Fruit fly (Drosophila melanogaster) whole organism, prepupa: ENCODE measurements around the gene CG3652.

Experiments
- CG11294 ChIP-seq: fragments of 200-800 bp; sonication (Bioruptor generic); IDR thresholded peaks from 2 replicates; pipeline ENCODE4 v1.3.6; 2022; ENCODE audit warnings: missing biosample characterization, missing genetic modification characterization
- CG11762 ChIP-seq: fragments of 200-800 bp; sonication (Bioruptor generic); optimal IDR thresholded peaks from 3 replicates; lab custom pipeline; 2016; ENCODE audit warnings: missing biosample characterization, missing genetic modification characterization; ENCODE audit not compliant: insufficient read depth
- Eip78C ChIP-seq: fragments of 200-800 bp; sonication (Bioruptor generic); peaks from one replicate; lab custom pipeline; 2016; ENCODE audit warnings: missing biosample characterization, missing genetic modification characterization
- Ets21C ChIP-seq: fragments of 200-800 bp; sonication (Bioruptor generic); optimal IDR thresholded peaks from 3 replicates; lab custom pipeline; 2016; ENCODE audit warnings: missing biosample characterization, missing genetic modification characterization
- Ets96B ChIP-seq: fragments of 200-800 bp; optimal IDR thresholded peaks from 2 replicates; lab custom pipeline; 2019; ENCODE audit warnings: missing biosample characterization, mild to moderate bottlenecking, missing genetic modification characterization, moderate library complexity
- Gug ChIP-seq: fragments of 200-800 bp; sonication (Bioruptor generic); IDR thresholded peaks from 2 replicates; pipeline ENCODE4 v1.3.6; 2022; ENCODE audit warnings: missing biosample characterization, missing genetic modification characterization
- OdsH ChIP-seq: fragments of 200-800 bp; sonication (Bioruptor generic); optimal IDR thresholded peaks from 3 replicates; lab custom pipeline; 2016; ENCODE audit warnings: missing biosample characterization, missing genetic modification characterization
- esn ChIP-seq: fragments of 200-800 bp; sonication (Bioruptor generic); optimal IDR thresholded peaks from 2 replicates; lab custom pipeline; 2016; ENCODE audit warnings: missing biosample characterization, mild to moderate bottlenecking, missing genetic modification characterization, moderate library complexity
- fd85E ChIP-seq: fragments of 200-800 bp; sonication (Bioruptor generic); optimal IDR thresholded peaks from 3 replicates; lab custom pipeline; 2016; ENCODE audit warnings: missing biosample characterization, missing genetic modification characterization
- spab ChIP-seq: fragments of 200-800 bp; sonication (Bioruptor generic); optimal IDR thresholded peaks from 2 replicates; lab custom pipeline; 2017; ENCODE audit warnings: missing biosample characterization, mild to moderate bottlenecking, missing genetic modification characterization, missing genetic modification reagents
- ss ChIP-seq, 2 experiments: fragments of 200-800 bp; sonication (Bioruptor generic); optimal IDR thresholded peaks; 2 replicates in 1 of 2; 3 replicates in 1 of 2; lab custom pipeline; 2017 to 2018; ENCODE audit warnings: mild to moderate bottlenecking in 2 of 2, missing biosample characterization in 2 of 2, missing genetic modification characterization in 2 of 2, moderate library complexity in 1 of 2
- vri ChIP-seq: fragments of 200-800 bp; sonication (Bioruptor generic); optimal IDR thresholded peaks from 3 replicates; lab custom pipeline; 2016; ENCODE audit warnings: missing biosample characterization, mild to moderate bottlenecking, missing genetic modification characterization

Gene CG3652

dm6 chr2L:4346619-4347310 is 46.9 kb downstream of the CG3652 start (continued):
- TF ChIP-seq spab (GFP tag; lab: Kevin White, UChicago) (no peak), fd85E (GFP tag; lab: Kevin White, UChicago) (no peak), OdsH (GFP tag; lab: Kevin White, UChicago) (no peak), Ets96B (tag; lab: Kevin White, UChicago) (no peak), ss (GFP tag; optimal IDR thresholded peaks at IDR 0.05; lab: Kevin White, UChicago) (no peak), Ets21C (GFP tag; lab: Kevin White, UChicago) (no peak), vri (GFP tag; lab: Kevin White, UChicago) (no peak), CG11294 (GFP tag; lab: Robert Waterston, UW) (peak; percentile 22; the same call in 1 of the 2 replicates)

- TF ChIP-seq CG11762, result no peak
- TF ChIP-seq esn (GFP tag; lab: Kevin White, UChicago), result peak; percentile 22
- no peak for TF ChIP-seq Gug
- peak; percentile 48 for TF ChIP-seq Eip78C (GFP tag; lab: Kevin White, UChicago)
- TF ChIP-seq, all 60 proteins: peak for 2
Measured at dm6 chr2L:4345569-4346131, 48.0 kb downstream of the CG3652 start.
